Worm (Caenorhabditis elegans): ENCODE measurements around the gene Y57G11C.5.
"Not testable (repeated sequence)": the region's sequence is repeated elsewhere in the genome, so short reads cannot be mapped to it uniquely, and the experiment has no call there.

DNA sequence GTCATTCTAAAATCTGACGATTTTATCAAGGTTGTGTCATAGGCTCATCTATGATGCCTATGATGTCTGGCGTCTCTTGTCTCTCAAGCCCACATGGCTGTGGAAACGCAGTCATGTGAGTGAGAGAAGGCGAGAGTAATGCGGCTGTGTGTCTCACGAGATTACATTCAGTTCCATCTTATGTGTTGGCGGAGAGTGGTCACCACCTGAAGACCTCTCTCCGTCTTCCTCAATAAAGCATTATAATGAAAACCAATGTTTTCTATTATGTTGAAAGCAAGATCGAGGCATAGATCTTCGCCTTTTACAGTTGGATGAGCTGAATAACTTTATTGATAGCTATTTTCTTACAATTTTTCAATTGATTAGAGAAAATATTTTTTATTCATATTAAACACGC lies 1.9 kb downstream of the Y57G11C.5 start:
- TF ChIP-seq ceh-36 (tag; optimal IDR thresholded peaks at IDR 0.05); ama-1 (optimal IDR thresholded peaks at IDR 0.05); ets-7 (tag; optimal IDR thresholded peaks at IDR 0.05); hmbx-1 (tag; optimal IDR thresholded peaks at IDR 0.05); ceh-13 (GFP tag; optimal IDR thresholded peaks at IDR 0.05); hmg-4 (GFP tag; optimal IDR thresholded peaks at IDR 0.05); flt-1 (GFP tag; IDR thresholded peaks at IDR 0.05); tbx-11 (GFP tag; IDR thresholded peaks at IDR 0.05); tra-4 (tag; optimal IDR thresholded peaks at IDR 0.05); B0310.2 (tag; optimal IDR thresholded peaks at IDR 0.05); aly-1 (tag; optimal IDR thresholded peaks at IDR 0.05): not testable (repeated sequence)
- peak; percentile 7 for TF ChIP-seq F13C5.2 (tag; optimal IDR thresholded peaks at IDR 0.05)

Measured in whole organism, early embryonic.